Worm (Caenorhabditis elegans) whole organism, L4 larva: Measurements from ENCODE around the gene C06E4.2.

Source experiments
- F26F4.8 ChIP-seq: fragments of 200-800 bp; sonication (Bioruptor generic); conservative IDR thresholded peaks from 2 replicates; pipeline ENCODE4 v1.3.6; 2022; ENCODE audit warnings: missing genetic modification characterization, missing compliant biosample characterization
- T26A8.4 ChIP-seq: fragments of 200-800 bp; sonication (Bioruptor generic); IDR thresholded peaks from 2 replicates; pipeline ENCODE4 v1.3.6; 2022; ENCODE audit warnings: missing genetic modification characterization, missing compliant biosample characterization
- Y105C5A.15 ChIP-seq: fragments of 200-800 bp; sonication (Bioruptor generic); IDR thresholded peaks from 2 replicates; pipeline ENCODE4 v1.3.6; 2022; ENCODE audit warnings: missing genetic modification characterization, missing compliant biosample characterization
- ZK546.5 ChIP-seq, 2 experiments: sonication (generic microtip); optimal IDR thresholded peaks; 2 replicates each; lab custom pipeline; 2017; ENCODE audit warnings: missing biosample characterization in 2 of 2, missing genetic modification characterization in 2 of 2
- aly-2 ChIP-seq: sonication (generic microtip); optimal IDR thresholded peaks from 2 replicates; lab custom pipeline; 2018; ENCODE audit warnings: missing biosample characterization, missing genetic modification characterization
- ama-1 ChIP-seq: fragments of 150-350 bp; optimal IDR thresholded peaks from 2 replicates; lab custom pipeline; 2014; ENCODE audit warnings: inconsistent platforms, mixed read lengths
- attf-4 ChIP-seq: sonication (generic microtip); optimal IDR thresholded peaks from 3 replicates; lab custom pipeline; 2017; ENCODE audit warnings: missing biosample characterization, missing genetic modification characterization
- ceh-20 ChIP-seq: fragments of 200-800 bp; sonication (Bioruptor generic); IDR thresholded peaks from 2 replicates; pipeline ENCODE4 v1.3.6; 2022; ENCODE audit warnings: missing genetic modification reagents, missing genetic modification characterization, missing compliant biosample characterization
- ceh-44 ChIP-seq: fragments of 200-800 bp; sonication (Bioruptor generic); IDR thresholded peaks from 2 replicates; pipeline ENCODE4 v1.3.6; 2022; ENCODE audit warnings: missing genetic modification reagents, missing genetic modification characterization, missing compliant biosample characterization
- ctbp-1 ChIP-seq: fragments of 200-800 bp; sonication (Bioruptor generic); IDR thresholded peaks from 2 replicates; pipeline ENCODE4 v1.3.6; 2022; ENCODE audit warnings: missing genetic modification reagents, missing genetic modification characterization, missing compliant biosample characterization
- daf-16 ChIP-seq, 3 experiments: sonication (generic microtip); optimal IDR thresholded peaks; 2 replicates each; lab custom pipeline; 2016 to 2017; ENCODE audit warnings: missing genetic modification characterization in 3 of 3, missing genetic modification reagents in 3 of 3, mild to moderate bottlenecking in 2 of 3, missing compliant biosample characterization in 2 of 3, missing biosample characterization in 1 of 3, moderate library complexity in 1 of 3
- daf-19 ChIP-seq: fragments of 200-800 bp; sonication (Bioruptor generic); conservative IDR thresholded peaks from 2 replicates; pipeline ENCODE4 v1.3.6; 2022; ENCODE audit warnings: missing genetic modification characterization, missing compliant biosample characterization
- dmd-8 ChIP-seq: fragments of 200-800 bp; sonication (Bioruptor generic); IDR thresholded peaks from 2 replicates; pipeline ENCODE4 v1.3.6; 2022; ENCODE audit warnings: missing genetic modification characterization, missing compliant biosample characterization
- dpl-1 ChIP-seq: fragments of 150-350 bp; optimal IDR thresholded peaks from 2 replicates; lab custom pipeline; 2014; ENCODE audit warnings: missing biosample characterization, missing genetic modification reagents, missing genetic modification characterization
- dve-1 ChIP-seq: sonication (generic microtip); optimal IDR thresholded peaks from 2 replicates; lab custom pipeline; 2017; ENCODE audit warnings: antibody characterized with exemption, mild to moderate bottlenecking, missing genetic modification characterization, missing compliant biosample characterization; ENCODE audit not compliant: insufficient read depth
- egl-27 ChIP-seq: sonication (generic microtip); optimal IDR thresholded peaks from 3 replicates; lab custom pipeline; 2017; ENCODE audit warnings: missing biosample characterization, missing genetic modification reagents, missing genetic modification characterization
- egl-43 ChIP-seq: fragments of 200-800 bp; sonication (Bioruptor generic); IDR thresholded peaks from 2 replicates; pipeline ENCODE4 v1.3.6; 2022; ENCODE audit warnings: missing genetic modification reagents, missing genetic modification characterization, missing compliant biosample characterization
- fkh-10 ChIP-seq: fragments of 150-350 bp; optimal IDR thresholded peaks from 2 replicates; lab custom pipeline; 2014; ENCODE audit warnings: missing biosample characterization, missing genetic modification reagents, missing genetic modification characterization
- hlh-11 ChIP-seq: fragments of 200-800 bp; sonication (Bioruptor generic); optimal IDR thresholded peaks from 2 replicates; lab custom pipeline; 2018; ENCODE audit warnings: mild to moderate bottlenecking, missing genetic modification characterization, missing compliant biosample characterization
- hlh-30 ChIP-seq: sonication (generic microtip); optimal IDR thresholded peaks from 2 replicates; lab custom pipeline; 2017; ENCODE audit warnings: antibody characterized with exemption, mild to moderate bottlenecking, missing genetic modification characterization, missing compliant biosample characterization; ENCODE audit not compliant: insufficient read depth
- hmg-1.1 ChIP-seq: fragments of 200-800 bp; sonication (Bioruptor generic); IDR thresholded peaks from 2 replicates; pipeline ENCODE4 v1.3.6; 2022; ENCODE audit warnings: missing genetic modification reagents, missing genetic modification characterization, missing compliant biosample characterization
- lin-29 ChIP-seq: fragments of 200-800 bp; sonication (Bioruptor generic); IDR thresholded peaks from 2 replicates; pipeline ENCODE4 v1.3.6; 2022; ENCODE audit warnings: missing genetic modification reagents, missing genetic modification characterization, missing compliant biosample characterization
- lin-39 ChIP-seq: fragments of 150-350 bp; optimal IDR thresholded peaks from 2 replicates; lab custom pipeline; 2014; ENCODE audit warnings: missing biosample characterization, missing genetic modification reagents, missing genetic modification characterization
- lir-3 ChIP-seq: sonication (generic microtip); optimal IDR thresholded peaks from 2 replicates; lab custom pipeline; 2016; ENCODE audit warnings: mild to moderate bottlenecking, missing genetic modification characterization, missing compliant biosample characterization
- lsy-2 ChIP-seq, 2 experiments: fragments of 150-350 bp in 1 of 2; sonication (generic microtip) in 1 of 2; optimal IDR thresholded peaks; 2 replicates each; lab custom pipeline; 2014 to 2017; ENCODE audit warnings: missing biosample characterization in 2 of 2, missing genetic modification characterization in 2 of 2
- madf-5 ChIP-seq, 2 experiments: fragments of 200-800 bp; sonication (Bioruptor generic); IDR thresholded peaks; 2 replicates each; pipeline ENCODE4 v1.3.6; 2022; ENCODE audit warnings: missing compliant biosample characterization in 2 of 2, missing genetic modification characterization in 2 of 2
- mdl-1 ChIP-seq, 2 experiments: fragments of 150-350 bp in 1 of 2; sonication (generic microtip) in 1 of 2; optimal IDR thresholded peaks; 2 replicates each; lab custom pipeline; 2014 to 2017; ENCODE audit warnings: missing biosample characterization in 2 of 2, missing genetic modification characterization in 2 of 2
- mdt-29 ChIP-seq: fragments of 200-800 bp; sonication (Bioruptor generic); IDR thresholded peaks from 2 replicates; pipeline ENCODE4 v1.3.6; 2022; ENCODE audit warnings: missing genetic modification reagents, missing genetic modification characterization, missing compliant biosample characterization
- mep-1 ChIP-seq: fragments of 150-350 bp; sonication (generic microtip); optimal IDR thresholded peaks from 3 replicates; lab custom pipeline; 2014; ENCODE audit warnings: missing biosample characterization, missing genetic modification characterization
- mxl-3 ChIP-seq: fragments of 200-800 bp; sonication (Bioruptor generic); optimal IDR thresholded peaks from 2 replicates; lab custom pipeline; 2018; ENCODE audit warnings: mild to moderate bottlenecking, missing genetic modification characterization, missing compliant biosample characterization
- nhr-10 ChIP-seq: fragments of 150-350 bp; optimal IDR thresholded peaks from 2 replicates; lab custom pipeline; 2014; ENCODE audit warnings: missing biosample characterization, missing genetic modification characterization
- nhr-102 ChIP-seq: sonication (generic microtip); optimal IDR thresholded peaks from 2 replicates; lab custom pipeline; 2016; ENCODE audit warnings: mild to moderate bottlenecking, missing genetic modification characterization, moderate library complexity, missing compliant biosample characterization
- nhr-111 ChIP-seq: fragments of 200-800 bp; sonication (Bioruptor generic); optimal IDR thresholded peaks from 2 replicates; lab custom pipeline; 2018; ENCODE audit warnings: mild to moderate bottlenecking, missing genetic modification characterization, missing compliant biosample characterization
- nhr-28 ChIP-seq: fragments of 150-350 bp; optimal IDR thresholded peaks from 2 replicates; lab custom pipeline; 2014; ENCODE audit warnings: missing biosample characterization, missing genetic modification characterization
- nhr-48 ChIP-seq: sonication (generic microtip); optimal IDR thresholded peaks from 2 replicates; lab custom pipeline; 2016; ENCODE audit warnings: mild to moderate bottlenecking, missing genetic modification characterization, missing compliant biosample characterization
- nhr-6 ChIP-seq: fragments of 150-350 bp; optimal IDR thresholded peaks from 2 replicates; lab custom pipeline; 2014; ENCODE audit warnings: missing biosample characterization, missing genetic modification characterization
- skn-1 ChIP-seq: fragments of 150-350 bp; optimal IDR thresholded peaks from 2 replicates; lab custom pipeline; 2014; ENCODE audit warnings: missing biosample characterization, missing genetic modification characterization
- snpc-4 ChIP-seq: fragments of 150-350 bp; optimal IDR thresholded peaks from 2 replicates; lab custom pipeline; 2014; ENCODE audit warnings: missing biosample characterization, missing genetic modification characterization
- spr-3 ChIP-seq: fragments of 200-800 bp; sonication (Bioruptor generic); optimal IDR thresholded peaks from 2 replicates; lab custom pipeline; 2018; ENCODE audit warnings: mild to moderate bottlenecking, missing genetic modification characterization, missing compliant biosample characterization
- tag-97 ChIP-seq: fragments of 200-800 bp; sonication (Bioruptor generic); IDR thresholded peaks from 2 replicates; pipeline ENCODE4 v1.3.6; 2022; ENCODE audit warnings: missing genetic modification characterization, missing compliant biosample characterization
- unc-62 ChIP-seq, 3 experiments: fragments of 150-350 bp in 1 of 3; sonication (generic microtip); optimal IDR thresholded peaks in 2 of 3; peaks in 1 of 3; 1 replicate in 1 of 3; 2 replicates in 2 of 3; lab custom pipeline; 2014 to 2017; ENCODE audit warnings: missing biosample characterization in 3 of 3, missing genetic modification characterization in 3 of 3, missing genetic modification reagents in 3 of 3, missing genotype in 1 of 3
- zag-1 ChIP-seq: fragments of 150-350 bp; optimal IDR thresholded peaks from 2 replicates; lab custom pipeline; 2014; ENCODE audit warnings: missing biosample characterization, missing genetic modification characterization
- ztf-11 ChIP-seq: fragments of 150-350 bp; optimal IDR thresholded peaks from 2 replicates; lab custom pipeline; 2014; ENCODE audit warnings: missing biosample characterization, missing genetic modification characterization
- ztf-7 ChIP-seq: fragments of 150-350 bp; optimal IDR thresholded peaks from 2 replicates; lab custom pipeline; 2014; ENCODE audit warnings: missing biosample characterization, missing genetic modification characterization

C06E4.2 gene

ce11 chrIV:7316613-7317153 lies 39.9 kb downstream of the C06E4.2 start, which contains the start of gene F42C5.9 (continued):
- no peak for TF ChIP-seq attf-4 (tag; lab: Kevin White, UChicago)
- TF ChIP-seq ztf-11 (tag; lab: Kevin White, UChicago) = no peak
- no peak for TF ChIP-seq ceh-20
- TF ChIP-seq daf-19 (GFP tag; lab: Robert Waterston, UW) = 0 out of 2 replicates have a peak, but pooled peaks have one; percentile 20
- TF ChIP-seq nhr-10 = no peak
- TF ChIP-seq, all 104 proteins: peak for 27

ce11 chrIV:7317829-7318529 lies 41.2 kb downstream of the C06E4.2 start:
- no peak for TF ChIP-seq T26A8.4 (GFP tag; lab: Robert Waterston, UW)
- TF ChIP-seq skn-1 (tag; lab: Kevin White, UChicago) = no peak
- no peak for TF ChIP-seq zag-1 (tag; lab: Kevin White, UChicago)
- TF ChIP-seq lir-3 = no peak
- TF ChIP-seq snpc-4 (tag; lab: Kevin White, UChicago) = no peak
- TF ChIP-seq mdl-1 (tag; optimal IDR thresholded peaks at IDR 0.05; lab: Kevin White, UChicago) = peak in 1 of 2 experiments; percentile 43
- peak; percentile 71 for TF ChIP-seq hlh-30
- TF ChIP-seq fkh-10 (GFP tag; lab: Kevin White, UChicago) = no peak
- no peak for TF ChIP-seq Y105C5A.15 (GFP tag; lab: Robert Waterston, UW)
- no peak for TF ChIP-seq ztf-7 (tag; lab: Kevin White, UChicago)
- TF ChIP-seq ZK546.5 (tag; optimal IDR thresholded peaks at IDR 0.05; lab: Kevin White, UChicago) = no peak
- TF ChIP-seq mxl-3 = peak; percentile 35
- TF ChIP-seq hmg-1.1 = no peak
- peak; percentile 16 for TF ChIP-seq nhr-28 (tag; lab: Kevin White, UChicago)
- no peak for TF ChIP-seq dmd-8 (GFP tag; lab: Robert Waterston, UW)
- TF ChIP-seq ama-1 (lab: Kevin White, UChicago) = no peak
- peak in 1 of 2 experiments; percentile 96 for TF ChIP-seq unc-62 (GFP tag; optimal IDR thresholded peaks at IDR 0.05 in 1 of 2; lab: Kevin White, UChicago)
- TF ChIP-seq unc-62 (tag; optimal IDR thresholded peaks at IDR 0.05; lab: Kevin White, UChicago) = no peak
- no peak for TF ChIP-seq egl-27 (tag; lab: Kevin White, UChicago)
- TF ChIP-seq egl-43 = no peak
- TF ChIP-seq lin-39 = no peak
- peak; percentile 5 for TF ChIP-seq mep-1 (tag; lab: Kevin White, UChicago)
- TF ChIP-seq lsy-2 (tag; optimal IDR thresholded peaks at IDR 0.05; lab: Kevin White, UChicago) = peak in 1 of 2 experiments; percentile 22
- peak; percentile 23 for TF ChIP-seq dve-1 (tag; lab: Kevin White, UChicago)
- TF ChIP-seq hlh-11 = peak; percentile 30
- TF ChIP-seq ctbp-1 (GFP tag; lab: Robert Waterston, UW) = no peak

ce11 chrIV:7318900-7319299 lies 42.1 kb downstream of the C06E4.2 start:
- peak; percentile 15 for TF ChIP-seq mep-1 (tag; lab: Kevin White, UChicago)
- no peak for TF ChIP-seq spr-3 (GFP tag; lab: Kevin White, UChicago)
- peak in 1 of 2 experiments; percentile 90 for TF ChIP-seq unc-62 (GFP tag; optimal IDR thresholded peaks at IDR 0.05 in 1 of 2; lab: Kevin White, UChicago)
- no peak for TF ChIP-seq unc-62 (tag; optimal IDR thresholded peaks at IDR 0.05; lab: Kevin White, UChicago)
- peak; percentile 77 for TF ChIP-seq ceh-20
- TF ChIP-seq dpl-1 (GFP tag; lab: Kevin White, UChicago) = no peak
- peak; percentile 49 for TF ChIP-seq hlh-30

ce11 chrIV:7319931-7320435 lies 43.2 kb downstream of the C06E4.2 start:
- TF ChIP-seq lir-3 (no peak), lin-39 (no peak), nhr-6 (peak; percentile 9), nhr-48 (tag; lab: Kevin White, UChicago) (peak; percentile 87), tag-97 (GFP tag; lab: Robert Waterston, UW) (no peak), lin-29 (GFP tag; lab: Robert Waterston, UW) (no peak), ceh-44 (GFP tag; lab: Robert Waterston, UW) (no peak), daf-16 (GFP tag; optimal IDR thresholded peaks at IDR 0.05; lab: Kevin White, UChicago) (peak; percentile 10 to 97), daf-16 (tag; optimal IDR thresholded peaks at IDR 0.05; lab: Kevin White, UChicago) (peak; percentile 74), aly-2 (tag; lab: Kevin White, UChicago) (no peak), mxl-3 (peak; percentile 95), nhr-102 (tag; lab: Kevin White, UChicago) (peak; percentile 24), madf-5 (GFP tag; IDR thresholded peaks at IDR 0.05; lab: Robert Waterston, UW) (no peak), F26F4.8 (GFP tag; lab: Robert Waterston, UW) (no peak), mdt-29 (GFP tag; lab: Robert Waterston, UW) (no peak), nhr-111 (GFP tag; lab: Kevin White, UChicago) (no peak), mep-1 (tag; lab: Kevin White, UChicago) (peak; percentile 86)
